Fruit fly (Drosophila melanogaster) Kc167 (cell line): Measurements from ENCODE around the gene Pfdn2.

ENCODE experiments used
- Myc ChIP-seq: fragments of >200 bp; optimal IDR thresholded peaks from 2 replicates; lab custom pipeline; 2017; ENCODE audit warnings: missing external identifiers
- Sin3A ChIP-seq: fragments of >200 bp; optimal IDR thresholded peaks from 2 replicates; lab custom pipeline; 2018; ENCODE audit warnings: missing external identifiers
- h ChIP-seq: fragments of >200 bp; optimal IDR thresholded peaks from 3 replicates; lab custom pipeline; 2018; ENCODE audit warnings: missing external identifiers
- insv ChIP-seq: fragments of >200 bp; optimal IDR thresholded peaks from 3 replicates; lab custom pipeline; 2018; ENCODE audit warnings: missing external identifiers
- psq ChIP-seq: fragments of >200 bp; optimal IDR thresholded peaks from 2 replicates; lab custom pipeline; 2017; ENCODE audit warnings: missing external identifiers
- ttk ChIP-seq: sonication (Bioruptor generic); optimal IDR thresholded peaks from 2 replicates; lab custom pipeline; 2017; ENCODE audit warnings: missing external identifiers

dm6 chr3L:11107432-11107831 is 33.2 kb upstream of the Pfdn2 start, which contains the start of gene CG32073:
- TF ChIP-seq h, result no peak
- no peak for TF ChIP-seq ttk (lab: Kevin White, UChicago)
- TF ChIP-seq Sin3A (lab: Kevin White, UChicago), result no peak
- no peak for TF ChIP-seq Myc (lab: Kevin White, UChicago)
- TF ChIP-seq insv (lab: Kevin White, UChicago), result no peak
- TF ChIP-seq psq, result no peak
